Fruit fly (Drosophila melanogaster) whole organism, adult: Measurements from ENCODE around the gene Cyp4ae1.
A peak's percentile ranks its signal among the peaks of the same experiment; 100 is the strongest.

Source experiments
- CG11617 ChIP-seq: fragments of 200-800 bp; sonication (Bioruptor generic); optimal IDR thresholded peaks from 2 replicates; lab custom pipeline; 2017; ENCODE audit warnings: mild to moderate bottlenecking, missing biosample characterization, missing genetic modification reagents, missing genetic modification characterization
- CG12768 ChIP-seq: fragments of 200-800 bp; sonication (Bioruptor generic); optimal IDR thresholded peaks from 2 replicates; lab custom pipeline; 2017; ENCODE audit warnings: missing biosample characterization, missing genetic modification characterization, mild to moderate bottlenecking, moderate library complexity, missing genetic modification reagents
- CG14711 ChIP-seq: fragments of 200-800 bp; sonication (Bioruptor generic); optimal IDR thresholded peaks from 2 replicates; lab custom pipeline; 2018; ENCODE audit warnings: missing biosample characterization, mild to moderate bottlenecking, missing genetic modification characterization, moderate library complexity
- CG1620 ChIP-seq: fragments of 200-800 bp; sonication (Bioruptor generic); optimal IDR thresholded peaks from 2 replicates; lab custom pipeline; 2016; ENCODE audit warnings: missing biosample characterization, missing genetic modification characterization
- CG33017 ChIP-seq: fragments of 200-800 bp; sonication (Bioruptor generic); optimal IDR thresholded peaks from 2 replicates; lab custom pipeline; 2018; ENCODE audit warnings: missing biosample characterization, mild to moderate bottlenecking, missing genetic modification characterization, moderate library complexity
- CG5204 ChIP-seq: fragments of 200-800 bp; sonication (Bioruptor generic); optimal IDR thresholded peaks from 2 replicates; lab custom pipeline; 2016; ENCODE audit warnings: missing biosample characterization, missing genetic modification characterization
- CG7045 ChIP-seq: fragments of 200-800 bp; sonication (Bioruptor generic); optimal IDR thresholded peaks from 2 replicates; lab custom pipeline; 2017; ENCODE audit warnings: missing biosample characterization, mild to moderate bottlenecking, missing genetic modification characterization
- CG7101 ChIP-seq: fragments of 200-800 bp; sonication (Bioruptor generic); optimal IDR thresholded peaks from 2 replicates; lab custom pipeline; 2018; ENCODE audit warnings: missing biosample characterization, mild to moderate bottlenecking, missing genetic modification characterization, moderate library complexity
- Clk ChIP-seq: fragments of 200-800 bp; sonication (Bioruptor generic); optimal IDR thresholded peaks from 2 replicates; lab custom pipeline; 2017; ENCODE audit warnings: missing biosample characterization, missing genetic modification characterization
- Crg-1 ChIP-seq: fragments of 200-800 bp; sonication (Bioruptor generic); optimal IDR thresholded peaks from 2 replicates; lab custom pipeline; 2016; ENCODE audit warnings: missing biosample characterization, missing genetic modification characterization
- Hr96 ChIP-seq: fragments of 200-800 bp; sonication (Bioruptor generic); optimal IDR thresholded peaks from 2 replicates; lab custom pipeline; 2016; ENCODE audit warnings: missing biosample characterization, missing genetic modification characterization
- Mnt ChIP-seq: fragments of 200-800 bp; sonication (Bioruptor generic); optimal IDR thresholded peaks from 2 replicates; lab custom pipeline; 2016; ENCODE audit warnings: missing biosample characterization, mild to moderate bottlenecking, missing genetic modification characterization
- bab1 ChIP-seq: fragments of 200-800 bp; sonication (Bioruptor generic); optimal IDR thresholded peaks from 3 replicates; lab custom pipeline; 2019; ENCODE audit warnings: missing biosample characterization, mild to moderate bottlenecking, missing genetic modification characterization, moderate library complexity
- cic ChIP-seq: fragments of 200-800 bp; sonication (Bioruptor generic); optimal IDR thresholded peaks from 2 replicates; lab custom pipeline; 2017; ENCODE audit warnings: missing biosample characterization, mild to moderate bottlenecking, missing genetic modification characterization, moderate library complexity
- cnc ChIP-seq, 2 experiments: fragments of >200 bp; optimal IDR thresholded peaks; 2 replicates each; lab custom pipeline; 2017
- kay ChIP-seq: fragments of 200-800 bp; sonication (Bioruptor generic); peaks from one replicate; lab custom pipeline; 2016; ENCODE audit warnings: missing biosample characterization, missing genetic modification characterization, borderline replicate concordance
- ovo ChIP-seq: fragments of 200-800 bp; sonication (Bioruptor generic); optimal IDR thresholded peaks from 2 replicates; lab custom pipeline; 2016; ENCODE audit warnings: missing biosample characterization, missing genetic modification characterization
- pad ChIP-seq: fragments of 200-800 bp; sonication (Bioruptor generic); optimal IDR thresholded peaks from 3 replicates; lab custom pipeline; 2017; ENCODE audit warnings: missing biosample characterization, missing genetic modification characterization, mild to moderate bottlenecking, moderate library complexity, missing genetic modification reagents
- tj ChIP-seq: fragments of 200-800 bp; sonication (Bioruptor generic); optimal IDR thresholded peaks from 3 replicates; lab custom pipeline; 2017; ENCODE audit warnings: missing biosample characterization, mild to moderate bottlenecking, missing genetic modification characterization, moderate library complexity
- toe ChIP-seq: fragments of 200-800 bp; sonication (Bioruptor generic); optimal IDR thresholded peaks from 2 replicates; lab custom pipeline; 2016; ENCODE audit warnings: missing biosample characterization, missing genetic modification characterization

Gene Cyp4ae1

DNA sequence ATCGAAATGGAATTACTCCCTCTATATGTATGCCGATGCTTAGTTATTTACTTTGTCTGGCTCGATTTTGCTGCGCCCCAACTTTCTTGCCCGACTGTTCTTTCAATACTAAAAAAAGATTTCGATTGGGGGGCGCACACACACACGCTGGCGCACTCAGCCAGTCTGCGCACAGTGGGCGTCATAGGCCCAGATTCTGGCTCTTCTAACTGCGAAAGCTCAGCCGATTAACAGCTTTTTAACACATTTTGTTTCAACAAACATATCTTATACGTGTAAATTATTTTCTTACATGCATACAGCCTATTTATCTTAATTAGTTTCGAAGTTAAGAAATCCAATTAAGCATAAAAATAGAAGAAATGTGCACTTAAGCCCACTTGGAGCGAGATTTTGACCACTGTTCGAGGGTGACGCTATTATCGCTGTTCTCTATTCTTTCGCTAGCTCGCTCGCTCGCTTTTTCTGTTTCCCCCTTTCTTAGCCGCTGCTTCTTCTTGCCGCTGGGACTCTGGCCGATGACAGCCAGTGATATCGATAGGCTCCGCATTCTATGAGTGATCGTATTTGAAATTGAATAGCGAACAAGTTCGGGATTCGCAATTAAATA is 43.5 kb downstream of the Cyp4ae1 start, which contains the start of gene Vinc:
Gene Vinc, minus strand, starts transcription at position 387 of the 610 bp plus-strand sequence.
- peak; percentile 82 for TF ChIP-seq cic (GFP tag; lab: Kevin White, UChicago)
- TF ChIP-seq CG1620 (GFP tag; lab: Kevin White, UChicago), result peak; percentile 96
- TF ChIP-seq tj (GFP tag; lab: Kevin White, UChicago), result peak; percentile 86
- TF ChIP-seq CG14711, result peak; percentile 89
- peak; percentile 84 for TF ChIP-seq CG7045
- peak; percentile 87 for TF ChIP-seq Mnt (GFP tag; lab: Kevin White, UChicago)
- no peak for TF ChIP-seq CG5204 (GFP tag; lab: Kevin White, UChicago)
- peak; percentile 90 for TF ChIP-seq toe (GFP tag; lab: Kevin White, UChicago)
- peak; percentile 74 for TF ChIP-seq Crg-1
- peak; percentile 41 for TF ChIP-seq ovo (GFP tag; lab: Kevin White, UChicago)
- TF ChIP-seq CG7101 (tag; lab: Kevin White, UChicago), result peak; percentile 92
- peak; percentile 91 for TF ChIP-seq CG11617 (GFP tag; lab: Kevin White, UChicago)
- peak; percentile 89 for TF ChIP-seq CG12768 (GFP tag; lab: Kevin White, UChicago)
- TF ChIP-seq cnc (optimal IDR thresholded peaks at IDR 0.05; lab: Kevin White, UChicago), result no peak
- peak; percentile 97 for TF ChIP-seq bab1 (GFP tag; lab: Kevin White, UChicago)
- TF ChIP-seq pad (GFP tag; lab: Kevin White, UChicago), result peak; percentile 92
- peak; percentile 81 for TF ChIP-seq Clk (GFP tag; lab: Kevin White, UChicago)
- TF ChIP-seq kay (GFP tag; lab: Kevin White, UChicago), result no peak
- peak; percentile 96 for TF ChIP-seq Hr96
- peak; percentile 74 for TF ChIP-seq CG33017

dm6 chrX:2223454-2223853 is 44.6 kb downstream of the Cyp4ae1 start, which contains the start of gene CG14052:
Gene CG14052, plus strand, starts transcription at chrX:2223754.
- TF ChIP-seq ovo (GFP tag; lab: Kevin White, UChicago) (no peak), cic (GFP tag; lab: Kevin White, UChicago) (no peak), CG7101 (tag; lab: Kevin White, UChicago) (no peak)

DNA sequence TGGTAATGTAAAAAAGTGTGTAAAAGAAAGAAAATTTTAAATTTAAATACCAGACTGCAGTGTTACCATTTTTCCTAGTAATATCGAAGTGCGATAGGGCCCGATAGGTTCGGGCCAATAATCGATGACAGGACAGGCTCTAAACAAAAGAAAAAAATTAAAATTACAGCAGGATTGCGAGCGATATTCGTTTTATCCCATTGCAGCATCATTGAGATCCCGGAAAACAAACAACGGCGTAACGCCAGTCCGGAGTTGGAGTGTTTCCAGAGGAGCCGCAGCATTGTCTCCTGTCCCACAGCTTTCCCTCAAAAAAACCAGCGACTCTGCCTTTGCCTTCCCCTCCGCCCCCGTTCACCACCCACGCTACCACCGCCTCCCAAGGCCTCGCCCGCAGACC is 46.3 kb downstream of the Cyp4ae1 start, which contains the start of gene pcx:
Gene pcx, plus strand, starts transcription at position 159 of the 400 bp plus-strand sequence.
- TF ChIP-seq Clk (GFP tag; lab: Kevin White, UChicago) (no peak), CG33017 (no peak)
